Fruit fly (Drosophila melanogaster): ENCODE measurements around the gene Snmp1.

Gene Snmp1

DNA sequence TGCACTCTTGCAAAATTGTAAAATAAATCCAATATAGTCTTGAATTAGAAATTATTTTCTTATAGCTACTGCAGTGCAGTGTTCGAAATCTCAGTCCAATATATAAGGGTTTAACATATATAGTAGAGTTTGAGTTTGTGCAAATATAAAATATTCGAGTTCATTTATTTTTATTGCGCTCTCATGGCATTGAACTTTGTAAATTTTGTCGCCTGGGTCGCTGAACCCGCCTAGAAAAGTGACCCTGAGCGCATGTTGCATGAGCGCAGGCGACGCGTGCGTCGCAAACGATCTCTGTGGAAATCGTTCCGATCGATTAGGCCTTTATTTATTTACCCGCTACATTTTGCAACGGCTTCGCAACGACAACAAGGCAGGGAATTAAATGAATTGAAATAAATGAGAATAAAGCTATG is 32.0 kb upstream of the Snmp1 start (continued):
- TF ChIP-seq CG10462 (GFP tag; optimal IDR thresholded peaks at IDR 0.05) (peak; percentile 13), gem (tag; optimal IDR thresholded peaks at IDR 0.05) (peak; percentile 56), D19A (tag; optimal IDR thresholded peaks at IDR 0.05) (peak; percentile 2), disco-r (GFP tag; optimal IDR thresholded peaks at IDR 0.05) (no peak), Drgx (GFP tag; IDR thresholded peaks at IDR 0.05) (peak; percentile 58), cato (GFP tag; optimal IDR thresholded peaks at IDR 0.05; ENCODE audit: borderline replicate concordance) (no peak), chn (GFP tag; optimal IDR thresholded peaks at IDR 0.05) (peak; percentile 19), az2 (GFP tag; optimal IDR thresholded peaks at IDR 0.05) (peak; percentile 73), trem (tag; optimal IDR thresholded peaks at IDR 0.05) (peak; percentile 27), ssp (GFP tag; IDR thresholded peaks at IDR 0.05) (0 out of 2 replicates have a peak, but pooled peaks have one; percentile 28), hkb (optimal IDR thresholded peaks at IDR 0.05) (no peak), hkb (GFP tag; IDR thresholded peaks at IDR 0.05) (0 out of 2 replicates have a peak, but pooled peaks have one; percentile 19), CG14667 (GFP tag; IDR thresholded peaks at IDR 0.05) (no peak), CG8765 (GFP tag; IDR thresholded peaks at IDR 0.05) (0 out of 2 replicates have a peak, but pooled peaks have one; percentile 9), unc-4 (GFP tag; IDR thresholded peaks at IDR 0.05; ENCODE audit: partially characterized antibody) (no peak), Ptx1 (GFP tag; IDR thresholded peaks at IDR 0.05) (peak; percentile 39), CG1832 (GFP tag; optimal IDR thresholded peaks at IDR 0.05) (no peak), Hr51 (GFP tag; optimal IDR thresholded peaks at IDR 0.05) (peak in 1 of 2 experiments; percentile 46), Bteb2 (GFP tag; optimal IDR thresholded peaks at IDR 0.05) (no peak), CG15696 (tag; optimal IDR thresholded peaks at IDR 0.05) (no peak), YL-1 (GFP tag; optimal IDR thresholded peaks at IDR 0.05) (no peak), CG15601 (tag; optimal IDR thresholded peaks at IDR 0.05) (peak; percentile 22), CG8359 (GFP tag; optimal IDR thresholded peaks at IDR 0.05; ENCODE audit: borderline replicate concordance) (no peak), prd (optimal IDR thresholded peaks at IDR 0.05) (no peak), prd (GFP tag; IDR thresholded peaks at IDR 0.05) (peak; percentile 38; the same call in 2 of the 3 replicates), wor (GFP tag; IDR thresholded peaks at IDR 0.05) (0 out of 2 replicates have a peak, but pooled peaks have one; percentile 18), CG6689 (GFP tag; IDR thresholded peaks at IDR 0.05) (peak; percentile 24), CG17829 (tag; optimal IDR thresholded peaks at IDR 0.05) (peak; percentile 23), grn (GFP tag; optimal IDR thresholded peaks at IDR 0.05) (no peak), Oli (tag; optimal IDR thresholded peaks at IDR 0.05) (peak; percentile 62), dpn (GFP tag; optimal IDR thresholded peaks at IDR 0.05) (peak in 1 of 2 experiments; percentile 22), sisA (GFP tag; IDR thresholded peaks at IDR 0.05) (peak; percentile 28; the same call in 1 of the 2 replicates), NFAT (GFP tag; IDR thresholded peaks at IDR 0.05) (no peak), her (GFP tag; optimal IDR thresholded peaks at IDR 0.05) (peak; percentile 30), tgo (GFP tag; IDR thresholded peaks at IDR 0.05) (peak; percentile 42; the same call in 2 of the 3 replicates), Sry-δ (GFP tag; optimal IDR thresholded peaks at IDR 0.05) (no peak), CG4854 (GFP tag; optimal IDR thresholded peaks at IDR 0.05) (no peak), CG18619 (GFP tag; optimal IDR thresholded peaks at IDR 0.05) (peak; percentile 42), CG2712 (tag; optimal IDR thresholded peaks at IDR 0.05) (peak; percentile 46), slp2 (GFP tag; optimal IDR thresholded peaks at IDR 0.05) (peak; percentile 12), corto (GFP tag; optimal IDR thresholded peaks at IDR 0.05) (no peak), pho (GFP tag; optimal IDR thresholded peaks at IDR 0.05) (no peak), fd64A (GFP tag; optimal IDR thresholded peaks at IDR 0.05) (peak; percentile 26), TFAM (GFP tag; optimal IDR thresholded peaks at IDR 0.05) (no peak), phol (tag; optimal IDR thresholded peaks at IDR 0.05) (peak; percentile 37), ken (GFP tag; IDR thresholded peaks at IDR 0.05) (peak; percentile 16; the same call in 1 of the 3 replicates), CG2199 (GFP tag; IDR thresholded peaks at IDR 0.05) (0 out of 3 replicates have a peak, but pooled peaks have one; percentile 62), CG30403 (GFP tag; optimal IDR thresholded peaks at IDR 0.05) (peak; percentile 50), CG11695 (GFP tag; IDR thresholded peaks at IDR 0.05) (0 out of 3 replicates have a peak, but pooled peaks have one; percentile 17), CG16815 (GFP tag; optimal IDR thresholded peaks at IDR 0.05) (peak; percentile 13), dimm (GFP tag; IDR thresholded peaks at IDR 0.05) (no peak)
